Worm (Caenorhabditis elegans) whole organism, L4/young adult: Measurements from ENCODE around the gene ZK816.1.

ENCODE experiments used
- W03F9.2 ChIP-seq: fragments of 150-350 bp; optimal IDR thresholded peaks from 2 replicates; lab custom pipeline; 2014; ENCODE audit warnings: missing biosample characterization, missing genetic modification characterization
- dao-5 ChIP-seq: sonication (generic microtip); optimal IDR thresholded peaks from 2 replicates; lab custom pipeline; 2016; ENCODE audit warnings: missing genotype, missing genetic modification characterization, moderate library complexity, missing compliant biosample characterization
- him-1 ChIP-seq: sonication (generic microtip); optimal IDR thresholded peaks from 2 replicates; lab custom pipeline; 2016; ENCODE audit warnings: missing genotype, missing genetic modification reagents, missing genetic modification characterization, missing compliant biosample characterization

ce11 chrX:3403195-3403594 lies 51.7 kb downstream of the ZK816.1 start, which contains the start of gene vit-5:
- TF ChIP-seq him-1 (tag; lab: Kevin White, UChicago) (no peak), W03F9.2 (tag; lab: Kevin White, UChicago) (no peak), dao-5 (tag; lab: Kevin White, UChicago) (no peak)
